Fruit fly (Drosophila melanogaster) whole organism, wandering third instar larva: ENCODE measurements around the gene CG13003.

ENCODE experiments used
- CG32264 ChIP-seq: fragments of 200-800 bp; sonication (Bioruptor generic); optimal IDR thresholded peaks from 2 replicates; lab custom pipeline; 2016; ENCODE audit warnings: missing biosample characterization, missing genetic modification characterization
- CG9705 ChIP-seq: fragments of 200-800 bp; sonication (Bioruptor generic); optimal IDR thresholded peaks from 2 replicates; lab custom pipeline; 2018; ENCODE audit warnings: missing biosample characterization, mild to moderate bottlenecking, missing genetic modification characterization
- Dfd ChIP-seq: fragments of >200 bp; optimal IDR thresholded peaks from 2 replicates; lab custom pipeline; 2017; ENCODE audit warnings: missing biosample characterization, missing genetic modification characterization
- Hnf4 ChIP-seq: fragments of 200-800 bp; sonication (Bioruptor generic); optimal IDR thresholded peaks from 2 replicates; lab custom pipeline; 2016; ENCODE audit warnings: missing biosample characterization, mild to moderate bottlenecking, missing genetic modification characterization
- Hr83 ChIP-seq: fragments of 200-300 bp; sonication (Bioruptor generic); optimal IDR thresholded peaks from 2 replicates; lab custom pipeline; 2016; ENCODE audit warnings: missing biosample characterization, mild to moderate bottlenecking, missing genetic modification characterization, moderate library complexity; ENCODE audit not compliant: poor library complexity, severe bottlenecking
- Jra ChIP-seq: sonication (Bioruptor generic); optimal IDR thresholded peaks from 2 replicates; lab custom pipeline; 2016; ENCODE audit warnings: missing biosample characterization, missing genetic modification characterization
- Mio ChIP-seq: sonication (Bioruptor generic); optimal IDR thresholded peaks from 2 replicates; lab custom pipeline; 2016; ENCODE audit warnings: missing biosample characterization, missing genetic modification characterization
- Myc ChIP-seq: fragments of >200 bp; optimal IDR thresholded peaks from 2 replicates; lab custom pipeline; 2017
- N ChIP-seq: fragments of >200 bp; optimal IDR thresholded peaks from 2 replicates; lab custom pipeline; 2018; ENCODE audit warnings: missing biosample characterization, missing external identifiers, missing genetic modification characterization
- OdsH ChIP-seq: fragments of 200-800 bp; sonication (Bioruptor generic); optimal IDR thresholded peaks from 2 replicates; lab custom pipeline; 2016; ENCODE audit warnings: missing biosample characterization, mild to moderate bottlenecking, missing genetic modification characterization
- Rel ChIP-seq, 2 experiments: fragments of 200-800 bp; sonication (Bioruptor generic) in 1 of 2; optimal IDR thresholded peaks; 2 replicates in 1 of 2; 3 replicates in 1 of 2; lab custom pipeline; 2016 to 2019; ENCODE audit warnings: mild to moderate bottlenecking in 2 of 2, missing biosample characterization in 2 of 2, missing genetic modification characterization in 2 of 2, moderate library complexity in 1 of 2
- Sp1 ChIP-seq: fragments of 200-800 bp; sonication (Bioruptor generic); optimal IDR thresholded peaks from 3 replicates; lab custom pipeline; 2019; ENCODE audit warnings: missing biosample characterization, mild to moderate bottlenecking, missing genetic modification characterization, moderate library complexity
- Vsx2 ChIP-seq: fragments of 200-300, 225-300 bp; sonication (Bioruptor generic); optimal IDR thresholded peaks from 2 replicates; lab custom pipeline; 2018; ENCODE audit warnings: missing biosample characterization, missing genetic modification characterization; ENCODE audit not compliant: partially characterized antibody
- br ChIP-seq: fragments of 200-800 bp; sonication (Bioruptor generic); optimal IDR thresholded peaks from 2 replicates; lab custom pipeline; 2016; ENCODE audit warnings: missing biosample characterization, missing genetic modification characterization
- brk ChIP-seq: fragments of 200-800 bp; sonication (Bioruptor generic); optimal IDR thresholded peaks from 2 replicates; lab custom pipeline; 2016; ENCODE audit warnings: missing biosample characterization, mild to moderate bottlenecking, missing genetic modification characterization
- dmrt93B ChIP-seq: fragments of 200-800 bp; sonication (Bioruptor generic); optimal IDR thresholded peaks from 2 replicates; lab custom pipeline; 2018; ENCODE audit warnings: missing biosample characterization, mild to moderate bottlenecking, missing genetic modification characterization
- dsf ChIP-seq: sonication (Bioruptor generic); optimal IDR thresholded peaks from 2 replicates; lab custom pipeline; 2016; ENCODE audit warnings: missing biosample characterization, missing genetic modification characterization, borderline replicate concordance
- ey ChIP-seq: fragments of 200-800 bp; sonication (Bioruptor generic); optimal IDR thresholded peaks from 2 replicates; lab custom pipeline; 2016; ENCODE audit warnings: missing biosample characterization, missing genetic modification characterization
- foxo ChIP-seq, 2 experiments: fragments of 200-800 bp; sonication (Bioruptor generic); optimal IDR thresholded peaks; 2 replicates in 1 of 2; 3 replicates in 1 of 2; lab custom pipeline; 2016 to 2017; ENCODE audit warnings: missing biosample characterization in 2 of 2, missing genetic modification characterization in 2 of 2
- fru ChIP-seq: fragments of 200-800 bp; sonication (Bioruptor generic); optimal IDR thresholded peaks from 3 replicates; lab custom pipeline; 2016; ENCODE audit warnings: missing biosample characterization, mild to moderate bottlenecking, missing genetic modification characterization
- h ChIP-seq: fragments of 200-800 bp; sonication (Bioruptor generic); optimal IDR thresholded peaks from 3 replicates; lab custom pipeline; 2016; ENCODE audit warnings: missing biosample characterization, mild to moderate bottlenecking, missing genetic modification characterization
- psq ChIP-seq: fragments of 200-800 bp; sonication (Bioruptor generic); optimal IDR thresholded peaks from 3 replicates; lab custom pipeline; 2017; ENCODE audit warnings: missing biosample characterization, mild to moderate bottlenecking, missing genetic modification characterization, moderate library complexity
- sv ChIP-seq: fragments of 200-800 bp; sonication (Bioruptor generic); optimal IDR thresholded peaks from 3 replicates; lab custom pipeline; 2016; ENCODE audit warnings: missing biosample characterization, missing genetic modification characterization
- tai ChIP-seq: sonication (Bioruptor generic); optimal IDR thresholded peaks from 2 replicates; lab custom pipeline; 2016; ENCODE audit warnings: missing biosample characterization, missing genetic modification characterization
- usp ChIP-seq: fragments of >200 bp; optimal IDR thresholded peaks from 2 replicates; lab custom pipeline; 2017; ENCODE audit warnings: missing biosample characterization, missing genetic modification characterization
- woc ChIP-seq: sonication (Bioruptor generic); optimal IDR thresholded peaks from 2 replicates; lab custom pipeline; 2016; ENCODE audit warnings: missing biosample characterization, mild to moderate bottlenecking, missing genetic modification characterization

Gene CG13003

DNA sequence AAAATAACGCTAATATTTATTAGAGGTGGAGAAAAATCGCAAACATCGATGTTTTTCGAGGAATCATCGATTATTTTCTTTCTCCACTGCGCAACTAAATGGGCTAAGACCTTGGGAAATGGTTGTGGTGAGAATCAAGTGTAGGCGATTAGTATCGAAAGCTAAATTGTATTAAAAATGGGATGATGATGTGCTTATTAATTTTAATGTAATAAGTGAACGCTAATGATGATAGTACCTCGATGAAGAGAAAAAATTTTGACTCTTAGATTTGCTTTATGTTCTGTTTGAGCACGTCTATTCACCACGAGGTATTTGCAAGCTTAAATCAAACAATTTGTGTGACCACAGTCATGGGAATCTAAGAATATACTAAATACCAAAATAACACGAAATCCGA, 73.0 kb downstream of the CG13003 start, which contains the start of the genes Rai1 and CG13005:
Gene Rai1, minus strand, starts transcription at position 46 of the 400 bp plus-strand sequence.
Gene CG13005, plus strand, starts transcription at position 352 of the 400 bp plus-strand sequence.
- peak; percentile 67 for TF ChIP-seq Myc
- TF ChIP-seq psq (GFP tag; lab: Kevin White, UChicago): no peak
- TF ChIP-seq, all 38 proteins: peak for 1

DNA sequence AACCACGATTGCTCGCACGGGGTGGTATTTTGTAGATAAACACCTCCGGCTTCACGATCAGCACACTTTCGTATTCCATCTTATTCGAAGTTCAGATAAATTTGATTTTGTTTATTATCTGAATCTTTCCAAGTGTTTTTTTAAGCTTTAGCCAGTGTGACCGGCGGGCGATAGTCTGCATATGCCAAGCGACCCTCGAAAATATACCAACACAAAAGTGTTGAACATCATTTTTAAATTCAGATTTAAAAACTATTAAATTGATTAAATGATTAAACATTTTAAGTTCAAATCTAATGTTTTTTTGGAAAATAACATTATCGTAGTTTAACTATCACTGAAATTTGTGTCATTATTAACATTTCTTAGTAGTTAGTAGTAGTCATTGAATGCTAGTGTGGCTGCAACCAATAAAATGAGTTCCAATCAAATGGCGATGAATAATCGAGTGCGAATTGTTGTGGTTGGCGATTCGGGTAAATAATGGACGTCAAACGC, 75.8 kb downstream of the CG13003 start, which contains the start of the genes CG9132 and CG4789:
Gene CG9132, minus strand, starts transcription at position 181 of the 498 bp plus-strand sequence.
Gene CG4789, plus strand, starts transcription at position 401 of the 498 bp plus-strand sequence.
- TF ChIP-seq fru (GFP tag; lab: Kevin White, UChicago): no peak
- no peak for TF ChIP-seq dsf (GFP tag; lab: Kevin White, UChicago)
- TF ChIP-seq br: no peak
- TF ChIP-seq sv: no peak
- TF ChIP-seq dmrt93B: no peak
- no peak for TF ChIP-seq Hnf4 (GFP tag; lab: Kevin White, UChicago)
- TF ChIP-seq Rel (GFP tag; optimal IDR thresholded peaks at IDR 0.05; lab: Kevin White, UChicago): no peak
- peak; percentile 11 for TF ChIP-seq Rel (tag; optimal IDR thresholded peaks at IDR 0.05; lab: Kevin White, UChicago)
- no peak for TF ChIP-seq Myc

DNA sequence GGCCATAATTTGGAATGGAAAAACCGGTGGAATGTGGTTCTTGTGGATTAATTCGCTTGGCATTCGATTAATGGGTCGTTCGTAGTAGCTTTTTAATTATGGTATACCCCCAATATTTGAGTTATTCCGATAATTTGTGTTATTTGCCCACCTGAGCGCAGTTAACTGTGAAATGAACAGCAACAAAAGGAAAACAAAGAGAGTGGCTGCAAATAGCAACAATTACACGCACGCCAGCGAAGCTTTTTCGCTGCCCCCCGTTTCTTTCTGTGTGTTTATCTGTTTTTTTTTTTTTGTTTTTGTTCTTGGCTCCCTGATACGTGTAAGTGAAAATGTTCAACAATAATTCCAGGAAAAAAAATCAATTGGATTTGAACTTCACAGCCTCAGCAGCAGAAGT, 76.4 kb downstream of the CG13003 start:
- TF ChIP-seq dsf (GFP tag; lab: Kevin White, UChicago) (no peak), Myc (no peak), br (no peak), N (GFP tag; lab: Kevin White, UChicago) (no peak), OdsH (GFP tag; lab: Kevin White, UChicago) (no peak), brk (GFP tag; lab: Kevin White, UChicago) (no peak), Dfd (GFP tag; lab: Kevin White, UChicago) (no peak), usp (GFP tag; lab: Kevin White, UChicago) (no peak), CG9705 (GFP tag; lab: Kevin White, UChicago) (no peak), psq (GFP tag; lab: Kevin White, UChicago) (no peak), Sp1 (peak; percentile 13), woc (GFP tag; lab: Kevin White, UChicago) (no peak), Mio (no peak), foxo (GFP tag; optimal IDR thresholded peaks at IDR 0.05; lab: Kevin White, UChicago) (peak in 1 of 2 experiments; percentile 17), Jra (GFP tag; lab: Kevin White, UChicago) (no peak), Vsx2 (GFP tag; lab: Kevin White, UChicago) (no peak), CG32264 (peak; percentile 3), h (GFP tag; lab: Kevin White, UChicago) (peak; percentile 27), Hr83 (no peak), fru (GFP tag; lab: Kevin White, UChicago) (peak; percentile 69), Rel (GFP tag; optimal IDR thresholded peaks at IDR 0.05; lab: Kevin White, UChicago) (no peak), Rel (tag; optimal IDR thresholded peaks at IDR 0.05; lab: Kevin White, UChicago) (peak; percentile 72), ey (GFP tag; lab: Kevin White, UChicago) (peak; percentile 1), dmrt93B (no peak), tai (no peak), sv (no peak)

DNA sequence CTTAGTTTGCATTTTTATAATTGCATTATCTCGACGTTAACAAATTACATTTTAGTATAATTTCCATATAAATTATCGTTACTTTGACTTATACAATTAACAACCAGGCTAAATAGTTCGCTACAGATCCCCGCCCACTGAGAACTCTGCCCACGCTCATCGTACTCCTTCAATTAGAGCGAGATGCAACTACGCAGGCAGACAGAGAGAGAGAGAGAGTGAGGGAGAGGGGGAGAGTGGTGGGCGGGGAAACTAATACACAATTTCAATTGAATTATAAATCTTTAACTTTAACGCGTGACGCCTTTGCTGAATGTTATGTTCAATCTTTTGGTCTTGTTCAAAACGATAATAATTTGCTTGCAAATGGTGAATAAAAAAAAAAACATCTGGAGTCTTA, 78.2 kb downstream of the CG13003 start:
- TF ChIP-seq Sp1 (no peak), fru (GFP tag; lab: Kevin White, UChicago) (no peak)
